Worm (Caenorhabditis elegans): ENCODE measurements around the gene tos-1.
A peak's percentile ranks its signal among the peaks of the same experiment; 100 is the strongest.

The tos-1 gene

DNA sequence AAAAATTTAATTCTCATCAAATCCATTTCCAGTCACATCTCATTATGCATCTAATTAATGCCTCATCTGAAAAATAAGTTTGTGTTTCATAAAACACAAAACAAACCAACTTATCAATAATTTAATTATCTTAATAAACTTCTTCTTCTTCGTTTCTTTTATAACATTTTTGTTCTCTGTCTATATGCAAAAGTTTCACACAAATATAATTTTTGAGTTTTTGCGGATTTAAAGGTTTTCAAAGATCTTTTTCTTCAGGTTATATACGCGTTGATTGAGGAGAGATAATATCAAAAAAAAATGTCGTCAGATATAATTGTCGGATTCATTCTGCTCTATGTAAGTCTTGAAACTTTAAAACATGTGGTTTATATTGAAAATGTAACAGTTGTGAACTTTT is 5.7 kb upstream of the tos-1 start, which contains the start of gene srx-47:
srx-47 (plus strand) TSS at position 301 of the 400 bp plus-strand sequence.
- TF ChIP-seq nhr-6 (tag; optimal IDR thresholded peaks at IDR 0.05) (no peak), nhr-12 (tag; optimal IDR thresholded peaks at IDR 0.05) (no peak), skn-1 (tag; optimal IDR thresholded peaks at IDR 0.05) (no peak), mdl-1 (tag; optimal IDR thresholded peaks at IDR 0.05) (no peak), ama-1 (optimal IDR thresholded peaks at IDR 0.05) (no peak), nhr-21 (tag; optimal IDR thresholded peaks at IDR 0.05) (no peak), Y55F3AM.14 (GFP tag; optimal IDR thresholded peaks at IDR 0.05) (no peak), snpc-4 (tag; optimal IDR thresholded peaks at IDR 0.05) (no peak), nhr-237 (tag; optimal IDR thresholded peaks at IDR 0.05) (no peak), ztf-4 (tag; optimal IDR thresholded peaks at IDR 0.05) (no peak), lin-13 (GFP tag; optimal IDR thresholded peaks at IDR 0.05) (no peak), nhr-77 (tag; optimal IDR thresholded peaks at IDR 0.05) (no peak), zag-1 (tag; optimal IDR thresholded peaks at IDR 0.05) (no peak), fos-1 (tag; optimal IDR thresholded peaks at IDR 0.05) (no peak), ZK546.5 (tag; optimal IDR thresholded peaks at IDR 0.05) (no peak), sma-3 (GFP tag; optimal IDR thresholded peaks at IDR 0.05) (no peak), lin-39 (tag; optimal IDR thresholded peaks at IDR 0.05) (no peak), peb-1 (tag; optimal IDR thresholded peaks at IDR 0.05) (no peak), C34F6.9 (tag; optimal IDR thresholded peaks at IDR 0.05) (no peak)

DNA sequence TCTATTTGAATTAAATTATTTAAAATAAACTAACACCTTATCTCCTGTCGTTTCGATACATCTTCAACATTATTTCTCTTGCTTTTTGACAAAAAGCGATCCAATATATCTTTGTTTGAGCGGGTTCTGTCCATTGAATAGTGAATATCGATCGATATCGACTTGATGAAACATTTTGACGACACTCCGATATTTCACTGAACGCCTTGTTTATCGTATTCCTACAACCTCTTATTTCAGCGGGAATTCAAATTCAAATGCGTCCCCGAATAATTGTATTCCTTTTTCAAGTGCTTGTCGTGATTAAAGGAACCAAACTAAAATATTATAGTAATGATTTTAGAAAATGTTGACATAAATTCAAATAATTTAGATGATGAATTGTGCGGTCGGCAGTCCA is 2.8 kb upstream of the tos-1 start, which contains the start of the genes K07B1.7 and try-5:
K07B1.7 (minus strand) TSS at position 159 of the 400 bp plus-strand sequence.
try-5 (plus strand) TSS at position 241 of the 400 bp plus-strand sequence.
- TF ChIP-seq nhr-129 (tag; optimal IDR thresholded peaks at IDR 0.05) (peak; percentile 79), C34F6.9 (tag; optimal IDR thresholded peaks at IDR 0.05) (peak; percentile 83), lin-13 (GFP tag; optimal IDR thresholded peaks at IDR 0.05) (peak; percentile 26), egl-27 (tag; optimal IDR thresholded peaks at IDR 0.05) (peak; percentile 29), elt-1 (tag; optimal IDR thresholded peaks at IDR 0.05) (no peak), dmd-4 (tag; optimal IDR thresholded peaks at IDR 0.05) (no peak), nhr-25 (tag; optimal IDR thresholded peaks at IDR 0.05) (no peak), nhr-11 (tag; optimal IDR thresholded peaks at IDR 0.05) (no peak), ztf-4 (tag; optimal IDR thresholded peaks at IDR 0.05) (no peak), nhr-10 (tag; optimal IDR thresholded peaks at IDR 0.05) (no peak), lin-11 (tag; optimal IDR thresholded peaks at IDR 0.05) (no peak), R02D3.7 (tag; optimal IDR thresholded peaks at IDR 0.05) (peak; percentile 88), aly-2 (tag; optimal IDR thresholded peaks at IDR 0.05) (no peak), crh-2 (tag; optimal IDR thresholded peaks at IDR 0.05) (peak; percentile 53), mab-5 (tag; optimal IDR thresholded peaks at IDR 0.05) (no peak), snpc-4 (tag; optimal IDR thresholded peaks at IDR 0.05) (no peak), mbf-1 (tag; optimal IDR thresholded peaks at IDR 0.05) (no peak), sma-9 (GFP tag; optimal IDR thresholded peaks at IDR 0.05) (peak; percentile 18), sma-9 (tag; optimal IDR thresholded peaks at IDR 0.05) (no peak), peb-1 (tag; optimal IDR thresholded peaks at IDR 0.05) (no peak), unc-62 (GFP tag; optimal IDR thresholded peaks at IDR 0.05) (no peak), ztf-11 (tag; optimal IDR thresholded peaks at IDR 0.05) (no peak), zag-1 (tag; optimal IDR thresholded peaks at IDR 0.05) (no peak), gmeb-1 (tag; optimal IDR thresholded peaks at IDR 0.05) (peak; percentile 95), lsy-2 (tag; optimal IDR thresholded peaks at IDR 0.05) (peak in 1 of 2 experiments; percentile 80), nhr-21 (tag; optimal IDR thresholded peaks at IDR 0.05) (peak; percentile 57), alr-1 (tag; optimal IDR thresholded peaks at IDR 0.05) (no peak), sma-3 (GFP tag; optimal IDR thresholded peaks at IDR 0.05) (peak; percentile 36), nhr-23 (tag; optimal IDR thresholded peaks at IDR 0.05) (no peak), fos-1 (tag; optimal IDR thresholded peaks at IDR 0.05) (peak; percentile 7), ama-1 (optimal IDR thresholded peaks at IDR 0.05) (peak; percentile 64), unc-55 (GFP tag; optimal IDR thresholded peaks at IDR 0.05) (peak; percentile 94), nhr-6 (tag; optimal IDR thresholded peaks at IDR 0.05) (peak; percentile 29), blmp-1 (tag; optimal IDR thresholded peaks at IDR 0.05; ENCODE audit: insufficient read depth) (no peak), nhr-237 (tag; optimal IDR thresholded peaks at IDR 0.05) (no peak)

Measured in whole organism, L2 larva.